Fruit fly (Drosophila melanogaster) whole organism, adult: ENCODE results near the gene papi.

Experiments
- CG11617 ChIP-seq: fragments of 200-800 bp; sonication (Bioruptor generic); optimal IDR thresholded peaks from 2 replicates; lab custom pipeline; 2017; ENCODE audit warnings: mild to moderate bottlenecking, missing biosample characterization, missing genetic modification reagents, missing genetic modification characterization
- CG12768 ChIP-seq: fragments of 200-800 bp; sonication (Bioruptor generic); optimal IDR thresholded peaks from 2 replicates; lab custom pipeline; 2017; ENCODE audit warnings: missing biosample characterization, missing genetic modification characterization, mild to moderate bottlenecking, moderate library complexity, missing genetic modification reagents
- CG14711 ChIP-seq: fragments of 200-800 bp; sonication (Bioruptor generic); optimal IDR thresholded peaks from 2 replicates; lab custom pipeline; 2018; ENCODE audit warnings: missing biosample characterization, mild to moderate bottlenecking, missing genetic modification characterization, moderate library complexity
- CG1620 ChIP-seq: fragments of 200-800 bp; sonication (Bioruptor generic); optimal IDR thresholded peaks from 2 replicates; lab custom pipeline; 2016; ENCODE audit warnings: missing biosample characterization, missing genetic modification characterization
- CG33017 ChIP-seq: fragments of 200-800 bp; sonication (Bioruptor generic); optimal IDR thresholded peaks from 2 replicates; lab custom pipeline; 2018; ENCODE audit warnings: missing biosample characterization, mild to moderate bottlenecking, missing genetic modification characterization, moderate library complexity
- CG5204 ChIP-seq: fragments of 200-800 bp; sonication (Bioruptor generic); optimal IDR thresholded peaks from 2 replicates; lab custom pipeline; 2016; ENCODE audit warnings: missing biosample characterization, missing genetic modification characterization
- CG7045 ChIP-seq: fragments of 200-800 bp; sonication (Bioruptor generic); optimal IDR thresholded peaks from 2 replicates; lab custom pipeline; 2017; ENCODE audit warnings: missing biosample characterization, mild to moderate bottlenecking, missing genetic modification characterization
- CG7101 ChIP-seq: fragments of 200-800 bp; sonication (Bioruptor generic); optimal IDR thresholded peaks from 2 replicates; lab custom pipeline; 2018; ENCODE audit warnings: missing biosample characterization, mild to moderate bottlenecking, missing genetic modification characterization, moderate library complexity
- Clk ChIP-seq: fragments of 200-800 bp; sonication (Bioruptor generic); optimal IDR thresholded peaks from 2 replicates; lab custom pipeline; 2017; ENCODE audit warnings: missing biosample characterization, missing genetic modification characterization
- Crg-1 ChIP-seq: fragments of 200-800 bp; sonication (Bioruptor generic); optimal IDR thresholded peaks from 2 replicates; lab custom pipeline; 2016; ENCODE audit warnings: missing biosample characterization, missing genetic modification characterization
- Hr96 ChIP-seq: fragments of 200-800 bp; sonication (Bioruptor generic); optimal IDR thresholded peaks from 2 replicates; lab custom pipeline; 2016; ENCODE audit warnings: missing biosample characterization, missing genetic modification characterization
- Mnt ChIP-seq: fragments of 200-800 bp; sonication (Bioruptor generic); optimal IDR thresholded peaks from 2 replicates; lab custom pipeline; 2016; ENCODE audit warnings: missing biosample characterization, mild to moderate bottlenecking, missing genetic modification characterization
- bab1 ChIP-seq: fragments of 200-800 bp; sonication (Bioruptor generic); optimal IDR thresholded peaks from 3 replicates; lab custom pipeline; 2019; ENCODE audit warnings: missing biosample characterization, mild to moderate bottlenecking, missing genetic modification characterization, moderate library complexity
- cic ChIP-seq: fragments of 200-800 bp; sonication (Bioruptor generic); optimal IDR thresholded peaks from 2 replicates; lab custom pipeline; 2017; ENCODE audit warnings: missing biosample characterization, mild to moderate bottlenecking, missing genetic modification characterization, moderate library complexity
- cnc ChIP-seq, 2 experiments: fragments of >200 bp; optimal IDR thresholded peaks; 2 replicates each; lab custom pipeline; 2017
- kay ChIP-seq: fragments of 200-800 bp; sonication (Bioruptor generic); peaks from one replicate; lab custom pipeline; 2016; ENCODE audit warnings: missing biosample characterization, missing genetic modification characterization, borderline replicate concordance
- ovo ChIP-seq: fragments of 200-800 bp; sonication (Bioruptor generic); optimal IDR thresholded peaks from 2 replicates; lab custom pipeline; 2016; ENCODE audit warnings: missing biosample characterization, missing genetic modification characterization
- pad ChIP-seq: fragments of 200-800 bp; sonication (Bioruptor generic); optimal IDR thresholded peaks from 3 replicates; lab custom pipeline; 2017; ENCODE audit warnings: missing biosample characterization, missing genetic modification characterization, mild to moderate bottlenecking, moderate library complexity, missing genetic modification reagents
- tj ChIP-seq: fragments of 200-800 bp; sonication (Bioruptor generic); optimal IDR thresholded peaks from 3 replicates; lab custom pipeline; 2017; ENCODE audit warnings: missing biosample characterization, mild to moderate bottlenecking, missing genetic modification characterization, moderate library complexity
- toe ChIP-seq: fragments of 200-800 bp; sonication (Bioruptor generic); optimal IDR thresholded peaks from 2 replicates; lab custom pipeline; 2016; ENCODE audit warnings: missing biosample characterization, missing genetic modification characterization

papi gene

DNA sequence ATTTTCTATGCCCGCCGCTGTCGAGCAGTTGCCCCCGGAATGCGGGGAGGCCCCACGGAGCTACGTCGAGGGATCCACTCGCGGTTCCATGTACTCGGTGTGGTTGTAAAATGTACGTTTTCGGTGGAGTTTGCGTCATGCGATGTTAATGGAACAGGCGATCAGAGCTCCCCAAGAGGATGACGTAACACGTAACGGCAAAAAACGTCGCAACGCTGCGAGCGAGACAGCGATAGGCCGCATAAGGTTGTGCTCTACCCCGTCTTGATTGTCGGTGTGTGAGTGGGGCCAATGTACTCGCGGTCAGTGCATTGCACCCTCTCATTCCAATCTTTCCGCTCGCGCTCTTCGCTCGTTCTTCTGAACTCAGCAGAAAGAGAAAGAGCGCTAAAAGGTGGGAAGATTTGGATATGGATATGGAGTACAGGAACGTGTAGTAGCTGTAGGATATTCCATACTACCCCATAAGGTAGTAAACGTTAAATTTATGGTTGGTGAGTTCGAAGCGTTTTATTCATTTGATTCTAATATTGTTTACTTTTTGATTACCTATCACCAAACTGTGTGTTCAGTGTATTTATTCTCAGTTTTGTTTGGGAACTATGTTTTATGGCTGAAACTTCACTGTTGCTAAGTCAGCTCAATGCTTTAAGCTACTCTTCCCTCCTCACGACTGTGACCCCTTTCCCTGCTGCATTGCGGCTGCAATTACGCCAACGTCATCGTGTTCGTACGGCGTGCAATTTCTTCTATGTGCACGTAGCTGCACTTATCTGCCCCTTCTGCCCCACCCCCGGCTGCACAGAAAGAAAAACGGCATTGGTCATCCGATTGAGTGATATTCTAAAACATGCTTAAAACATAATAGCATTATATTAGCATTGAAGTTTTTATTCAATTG lies 20.2 kb upstream of the papi start:
- peak; percentile 97 for TF ChIP-seq tj
- peak; percentile 51 to 63 for TF ChIP-seq cnc (optimal IDR thresholded peaks at IDR 0.05; lab: Kevin White, UChicago)
- TF ChIP-seq kay (GFP tag; lab: Kevin White, UChicago), result no peak
- no peak for TF ChIP-seq CG7045 (GFP tag; lab: Kevin White, UChicago)
- TF ChIP-seq Mnt, result peak; percentile 68
- no peak for TF ChIP-seq CG7101 (tag; lab: Kevin White, UChicago)
- no peak for TF ChIP-seq Crg-1
- no peak for TF ChIP-seq toe (GFP tag; lab: Kevin White, UChicago)
- no peak for TF ChIP-seq CG1620
- TF ChIP-seq Hr96 (GFP tag; lab: Kevin White, UChicago), result peak; percentile 71
- TF ChIP-seq CG12768 (GFP tag; lab: Kevin White, UChicago), result peak; percentile 59
- TF ChIP-seq CG5204 (GFP tag; lab: Kevin White, UChicago), result no peak
- TF ChIP-seq Clk (GFP tag; lab: Kevin White, UChicago), result peak; percentile 14
- TF ChIP-seq CG11617 (GFP tag; lab: Kevin White, UChicago), result no peak
- peak; percentile 86 for TF ChIP-seq cic (GFP tag; lab: Kevin White, UChicago)
- peak; percentile 23 for TF ChIP-seq CG14711
- TF ChIP-seq CG33017 (tag; lab: Kevin White, UChicago), result peak; percentile 6
- peak; percentile 18 for TF ChIP-seq bab1 (GFP tag; lab: Kevin White, UChicago)
- TF ChIP-seq pad (GFP tag; lab: Kevin White, UChicago), result peak; percentile 97
- TF ChIP-seq ovo (GFP tag; lab: Kevin White, UChicago), result peak; percentile 99

DNA sequence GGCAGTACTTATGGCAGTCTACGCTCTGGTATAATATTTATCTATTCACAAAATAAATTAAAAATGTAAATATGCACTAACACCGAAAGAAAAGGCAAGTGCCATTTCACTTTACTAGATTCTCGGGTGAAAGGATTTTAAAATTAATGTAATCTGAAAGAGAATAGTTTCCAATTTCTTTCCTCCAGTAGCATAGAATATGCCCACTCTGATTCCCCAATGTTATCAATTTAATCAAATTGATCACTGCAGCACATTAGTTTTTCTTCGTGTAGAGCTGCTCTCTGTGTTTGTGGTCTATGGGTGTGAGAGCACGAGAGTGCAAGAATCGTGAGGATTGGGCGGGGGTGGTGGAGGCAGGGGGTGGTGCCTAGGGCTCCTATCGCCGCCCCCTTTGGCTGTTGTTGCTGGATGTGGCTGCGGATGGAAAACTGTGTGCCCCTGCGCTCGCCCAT lies 19.4 kb upstream of the papi start:
- peak; percentile 90 for TF ChIP-seq ovo (GFP tag; lab: Kevin White, UChicago)
- TF ChIP-seq CG12768 (GFP tag; lab: Kevin White, UChicago), result peak; percentile 97
- peak; percentile 88 for TF ChIP-seq CG14711
- peak; percentile 86 for TF ChIP-seq CG1620
- TF ChIP-seq cic (GFP tag; lab: Kevin White, UChicago), result peak; percentile 69
- no peak for TF ChIP-seq tj
- TF ChIP-seq CG7045 (GFP tag; lab: Kevin White, UChicago), result peak; percentile 96
- no peak for TF ChIP-seq cnc (optimal IDR thresholded peaks at IDR 0.05; lab: Kevin White, UChicago)
- TF ChIP-seq kay (GFP tag; lab: Kevin White, UChicago), result peak; percentile 97
- TF ChIP-seq pad (GFP tag; lab: Kevin White, UChicago), result peak; percentile 75
- peak; percentile 93 for TF ChIP-seq CG7101 (tag; lab: Kevin White, UChicago)
- peak; percentile 97 for TF ChIP-seq toe (GFP tag; lab: Kevin White, UChicago)
- peak; percentile 89 for TF ChIP-seq Clk (GFP tag; lab: Kevin White, UChicago)
- peak; percentile 88 for TF ChIP-seq Hr96 (GFP tag; lab: Kevin White, UChicago)
- peak; percentile 91 for TF ChIP-seq Crg-1
- TF ChIP-seq Mnt, result peak; percentile 65
- TF ChIP-seq CG5204 (GFP tag; lab: Kevin White, UChicago), result peak; percentile 96
- TF ChIP-seq bab1 (GFP tag; lab: Kevin White, UChicago), result peak; percentile 85
- TF ChIP-seq CG11617 (GFP tag; lab: Kevin White, UChicago), result peak; percentile 96
- TF ChIP-seq CG33017 (tag; lab: Kevin White, UChicago), result peak; percentile 94

DNA sequence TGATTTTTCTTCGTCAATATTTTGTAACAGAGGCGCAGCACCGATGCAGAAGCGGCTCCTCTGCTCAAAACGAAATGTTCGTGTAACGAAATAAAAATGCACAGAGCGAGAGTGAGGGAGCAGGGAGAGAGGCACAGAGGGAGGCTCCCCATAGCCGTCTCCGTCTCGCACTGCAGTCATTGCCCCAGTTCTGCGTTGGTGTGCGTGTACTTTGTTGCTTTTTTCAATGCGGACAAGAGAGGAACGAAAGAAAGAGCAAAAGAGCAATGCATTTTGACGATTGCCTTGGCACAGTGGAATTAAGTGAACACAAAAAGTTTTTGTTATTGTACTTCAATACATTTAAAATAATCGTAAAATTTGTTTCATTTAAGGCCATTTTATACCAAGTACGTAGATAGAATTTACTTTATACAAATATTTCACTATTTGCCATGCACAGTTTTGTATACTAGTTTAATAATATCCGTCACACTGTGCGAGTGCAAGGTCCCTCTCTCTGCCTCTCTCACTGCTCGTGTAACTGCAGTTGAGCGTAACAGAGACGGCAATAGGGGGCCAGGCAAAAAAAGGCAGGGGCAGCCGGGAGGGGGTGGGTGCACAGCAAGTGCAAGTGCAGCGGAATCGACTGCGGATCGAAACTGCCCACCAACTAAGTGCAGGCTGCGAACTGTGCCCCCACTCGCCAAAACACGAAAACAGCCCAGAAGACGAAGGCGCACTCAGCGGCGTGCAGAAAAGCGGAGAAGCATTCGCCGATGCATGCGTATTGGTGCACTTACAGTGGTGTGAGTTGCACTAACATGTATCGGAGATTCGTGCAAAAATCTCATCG lies 18.3 kb upstream of the papi start:
- TF ChIP-seq CG14711 (peak; percentile 99), cic (GFP tag; lab: Kevin White, UChicago) (peak; percentile 95), CG1620 (peak; percentile 99), bab1 (GFP tag; lab: Kevin White, UChicago) (peak; percentile 100), Mnt (peak; percentile 96), tj (peak; percentile 100), CG33017 (tag; lab: Kevin White, UChicago) (peak; percentile 100), Clk (GFP tag; lab: Kevin White, UChicago) (peak; percentile 99), CG11617 (GFP tag; lab: Kevin White, UChicago) (peak; percentile 100), ovo (GFP tag; lab: Kevin White, UChicago) (peak; percentile 88), toe (GFP tag; lab: Kevin White, UChicago) (peak; percentile 99), cnc (optimal IDR thresholded peaks at IDR 0.05; lab: Kevin White, UChicago) (no peak), Hr96 (GFP tag; lab: Kevin White, UChicago) (peak; percentile 99), CG7045 (GFP tag; lab: Kevin White, UChicago) (peak; percentile 99), CG12768 (GFP tag; lab: Kevin White, UChicago) (peak; percentile 100), kay (GFP tag; lab: Kevin White, UChicago) (peak; percentile 97), CG7101 (tag; lab: Kevin White, UChicago) (peak; percentile 100), pad (GFP tag; lab: Kevin White, UChicago) (peak; percentile 89), Crg-1 (peak; percentile 99), CG5204 (GFP tag; lab: Kevin White, UChicago) (peak; percentile 100)

dm6 chr2L:2202853-2203717 lies 17.5 kb upstream of the papi start:
- TF ChIP-seq ovo (GFP tag; lab: Kevin White, UChicago) (peak; percentile 32), CG1620 (peak; percentile 1), cnc (optimal IDR thresholded peaks at IDR 0.05; lab: Kevin White, UChicago) (no peak), bab1 (GFP tag; lab: Kevin White, UChicago) (peak; percentile 68), CG11617 (GFP tag; lab: Kevin White, UChicago) (peak; percentile 37), Mnt (peak; percentile 88), Clk (GFP tag; lab: Kevin White, UChicago) (peak; percentile 22), pad (GFP tag; lab: Kevin White, UChicago) (peak; percentile 99), Hr96 (GFP tag; lab: Kevin White, UChicago) (no peak), CG33017 (tag; lab: Kevin White, UChicago) (peak; percentile 1), CG7045 (GFP tag; lab: Kevin White, UChicago) (peak; percentile 67), CG14711 (no peak), cic (GFP tag; lab: Kevin White, UChicago) (peak; percentile 95), CG5204 (GFP tag; lab: Kevin White, UChicago) (no peak), toe (GFP tag; lab: Kevin White, UChicago) (peak; percentile 26), CG7101 (tag; lab: Kevin White, UChicago) (no peak), Crg-1 (peak; percentile 49), CG12768 (GFP tag; lab: Kevin White, UChicago) (peak; percentile 70), kay (GFP tag; lab: Kevin White, UChicago) (peak; percentile 98), tj (peak; percentile 82)
